Fruit fly (Drosophila melanogaster) whole organism, wandering third instar larva: ENCODE measurements around the gene CG7945.

Experiments
- Abd-B ChIP-seq: fragments of >200 bp; optimal IDR thresholded peaks from 2 replicates; lab custom pipeline; 2017; ENCODE audit warnings: missing biosample characterization, missing genetic modification characterization
- CG32264 ChIP-seq: fragments of 200-800 bp; sonication (Bioruptor generic); optimal IDR thresholded peaks from 2 replicates; lab custom pipeline; 2016; ENCODE audit warnings: missing biosample characterization, missing genetic modification characterization
- CG9705 ChIP-seq: fragments of 200-800 bp; sonication (Bioruptor generic); optimal IDR thresholded peaks from 2 replicates; lab custom pipeline; 2018; ENCODE audit warnings: missing biosample characterization, mild to moderate bottlenecking, missing genetic modification characterization
- CrebA ChIP-seq: fragments of 200-800 bp; sonication (Bioruptor generic); optimal IDR thresholded peaks from 2 replicates; lab custom pipeline; 2016; ENCODE audit warnings: missing biosample characterization, mild to moderate bottlenecking, missing genetic modification characterization, borderline replicate concordance
- Dfd ChIP-seq: fragments of >200 bp; optimal IDR thresholded peaks from 2 replicates; lab custom pipeline; 2017; ENCODE audit warnings: missing biosample characterization, missing genetic modification characterization
- Dif ChIP-seq: fragments of 200-275, 200-300 bp; sonication (Bioruptor generic); optimal IDR thresholded peaks from 2 replicates; lab custom pipeline; 2018; ENCODE audit warnings: missing biosample characterization, missing genetic modification characterization; ENCODE audit not compliant: partially characterized antibody
- GATAd ChIP-seq: sonication (Bioruptor generic); optimal IDR thresholded peaks from 2 replicates; lab custom pipeline; 2016; ENCODE audit warnings: missing biosample characterization, missing genetic modification characterization
- HLH106 ChIP-seq: fragments of 200-800 bp; optimal IDR thresholded peaks from 3 replicates; lab custom pipeline; 2019; ENCODE audit warnings: missing biosample characterization, mild to moderate bottlenecking, missing genetic modification characterization, moderate library complexity
- Hr78 ChIP-seq: fragments of >200 bp; optimal IDR thresholded peaks from 2 replicates; lab custom pipeline; 2017; ENCODE audit warnings: missing biosample characterization, missing genetic modification characterization
- Hr83 ChIP-seq: fragments of 200-300 bp; sonication (Bioruptor generic); optimal IDR thresholded peaks from 2 replicates; lab custom pipeline; 2016; ENCODE audit warnings: missing biosample characterization, mild to moderate bottlenecking, missing genetic modification characterization, moderate library complexity; ENCODE audit not compliant: poor library complexity, severe bottlenecking
- Jra ChIP-seq: sonication (Bioruptor generic); optimal IDR thresholded peaks from 2 replicates; lab custom pipeline; 2016; ENCODE audit warnings: missing biosample characterization, missing genetic modification characterization
- Myc ChIP-seq: fragments of >200 bp; optimal IDR thresholded peaks from 2 replicates; lab custom pipeline; 2017
- N ChIP-seq: fragments of >200 bp; optimal IDR thresholded peaks from 2 replicates; lab custom pipeline; 2018; ENCODE audit warnings: missing biosample characterization, missing external identifiers, missing genetic modification characterization
- OdsH ChIP-seq: fragments of 200-800 bp; sonication (Bioruptor generic); optimal IDR thresholded peaks from 2 replicates; lab custom pipeline; 2016; ENCODE audit warnings: missing biosample characterization, mild to moderate bottlenecking, missing genetic modification characterization
- Rel ChIP-seq, 2 experiments: fragments of 200-800 bp; sonication (Bioruptor generic) in 1 of 2; optimal IDR thresholded peaks; 2 replicates in 1 of 2; 3 replicates in 1 of 2; lab custom pipeline; 2016 to 2019; ENCODE audit warnings: mild to moderate bottlenecking in 2 of 2, missing biosample characterization in 2 of 2, missing genetic modification characterization in 2 of 2, moderate library complexity in 1 of 2
- Sp1 ChIP-seq: fragments of 200-800 bp; sonication (Bioruptor generic); optimal IDR thresholded peaks from 3 replicates; lab custom pipeline; 2019; ENCODE audit warnings: missing biosample characterization, mild to moderate bottlenecking, missing genetic modification characterization, moderate library complexity
- dsf ChIP-seq: sonication (Bioruptor generic); optimal IDR thresholded peaks from 2 replicates; lab custom pipeline; 2016; ENCODE audit warnings: missing biosample characterization, missing genetic modification characterization, borderline replicate concordance
- ey ChIP-seq: fragments of 200-800 bp; sonication (Bioruptor generic); optimal IDR thresholded peaks from 2 replicates; lab custom pipeline; 2016; ENCODE audit warnings: missing biosample characterization, missing genetic modification characterization
- fru ChIP-seq: fragments of 200-800 bp; sonication (Bioruptor generic); optimal IDR thresholded peaks from 3 replicates; lab custom pipeline; 2016; ENCODE audit warnings: missing biosample characterization, mild to moderate bottlenecking, missing genetic modification characterization
- h ChIP-seq: fragments of 200-800 bp; sonication (Bioruptor generic); optimal IDR thresholded peaks from 3 replicates; lab custom pipeline; 2016; ENCODE audit warnings: missing biosample characterization, mild to moderate bottlenecking, missing genetic modification characterization
- jim ChIP-seq: fragments of 175-275, 200-325 bp; sonication (Bioruptor generic); optimal IDR thresholded peaks from 2 replicates; lab custom pipeline; 2016; ENCODE audit warnings: missing biosample characterization, mild to moderate bottlenecking, missing genetic modification characterization
- lola ChIP-seq: fragments of >200 bp; optimal IDR thresholded peaks from 2 replicates; lab custom pipeline; 2017; ENCODE audit warnings: missing biosample characterization, missing genetic modification characterization
- pan ChIP-seq: fragments of >200 bp; optimal IDR thresholded peaks from 2 replicates; lab custom pipeline; 2017
- psq ChIP-seq: fragments of 200-800 bp; sonication (Bioruptor generic); optimal IDR thresholded peaks from 3 replicates; lab custom pipeline; 2017; ENCODE audit warnings: missing biosample characterization, mild to moderate bottlenecking, missing genetic modification characterization, moderate library complexity
- sage ChIP-seq: fragments of 200-800 bp; sonication (Bioruptor generic); optimal IDR thresholded peaks from 2 replicates; lab custom pipeline; 2016; ENCODE audit warnings: missing biosample characterization, mild to moderate bottlenecking, missing genetic modification characterization
- tai ChIP-seq: sonication (Bioruptor generic); optimal IDR thresholded peaks from 2 replicates; lab custom pipeline; 2016; ENCODE audit warnings: missing biosample characterization, missing genetic modification characterization
- usp ChIP-seq: fragments of >200 bp; optimal IDR thresholded peaks from 2 replicates; lab custom pipeline; 2017; ENCODE audit warnings: missing biosample characterization, missing genetic modification characterization

Gene CG7945

dm6 chr3L:15520320-15520719 lies 3.6 kb downstream of the CG7945 start, which contains the start of gene yellow-k:
Gene yellow-k, plus strand, starts transcription at chr3L:15520620.
- no peak for TF ChIP-seq OdsH
- no peak for TF ChIP-seq Hr83 (GFP tag; lab: Kevin White, UChicago)
- no peak for TF ChIP-seq lola (GFP tag; lab: Kevin White, UChicago)
- no peak for TF ChIP-seq sage (GFP tag; lab: Kevin White, UChicago)
- no peak for TF ChIP-seq dsf (GFP tag; lab: Kevin White, UChicago)
- no peak for TF ChIP-seq ey (GFP tag; lab: Kevin White, UChicago)
- no peak for TF ChIP-seq usp (GFP tag; lab: Kevin White, UChicago)
- no peak for TF ChIP-seq Myc
- TF ChIP-seq CrebA (GFP tag; lab: Kevin White, UChicago), result no peak
- TF ChIP-seq fru, result no peak
- TF ChIP-seq Hr78 (GFP tag; lab: Kevin White, UChicago), result no peak
- TF ChIP-seq jim, result no peak
- no peak for TF ChIP-seq Rel (GFP tag; optimal IDR thresholded peaks at IDR 0.05; lab: Kevin White, UChicago)
- TF ChIP-seq Rel (tag; optimal IDR thresholded peaks at IDR 0.05; lab: Kevin White, UChicago), result no peak
- TF ChIP-seq GATAd (GFP tag; lab: Kevin White, UChicago), result no peak
- TF ChIP-seq h, result no peak
- no peak for TF ChIP-seq Sp1 (GFP tag; lab: Kevin White, UChicago)

- TF ChIP-seq Rel (GFP tag; optimal IDR thresholded peaks at IDR 0.05; lab: Kevin White, UChicago) (no peak), Rel (tag; optimal IDR thresholded peaks at IDR 0.05; lab: Kevin White, UChicago) (peak; percentile 98), psq (no peak), Myc (no peak)
Measured at dm6 chr3L:15519920-15520319, 4.0 kb downstream of the CG7945 start.

DNA sequence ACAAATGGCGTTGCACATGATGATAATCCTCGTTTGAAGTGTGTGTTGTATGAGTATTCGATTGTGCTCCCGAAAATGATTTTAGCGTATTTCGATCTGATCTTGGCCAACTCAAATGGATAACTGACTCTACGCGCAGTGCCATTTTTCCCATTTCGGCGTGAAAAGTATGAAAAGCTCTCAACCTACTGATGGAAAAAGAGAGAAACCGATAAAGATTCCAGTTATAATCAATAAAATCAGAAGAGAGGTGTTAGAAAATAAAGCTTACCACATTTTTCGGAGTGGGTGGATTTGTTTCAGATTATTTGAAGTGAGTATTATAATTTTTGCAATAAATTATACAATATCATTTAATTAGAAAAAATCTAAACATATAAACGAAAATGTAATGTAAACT lies 4.4 kb downstream of the CG7945 start, which contains the start of gene mex1:
Gene mex1, minus strand, starts transcription at position 101 of the 400 bp plus-strand sequence.
- TF ChIP-seq tai (GFP tag; lab: Kevin White, UChicago), result no peak

- TF ChIP-seq Rel (GFP tag; optimal IDR thresholded peaks at IDR 0.05; lab: Kevin White, UChicago) (no peak), Rel (tag; optimal IDR thresholded peaks at IDR 0.05; lab: Kevin White, UChicago) (peak; percentile 45), Jra (GFP tag; lab: Kevin White, UChicago) (no peak), pan (lab: Kevin White, UChicago) (no peak)
Measured at dm6 chr3L:15518344-15518743, 5.6 kb downstream of the CG7945 start.

dm6 chr3L:15517508-15517907 lies 6.4 kb downstream of the CG7945 start:
- no peak for TF ChIP-seq Rel (GFP tag; optimal IDR thresholded peaks at IDR 0.05; lab: Kevin White, UChicago)
- TF ChIP-seq Rel (tag; optimal IDR thresholded peaks at IDR 0.05; lab: Kevin White, UChicago), result peak; percentile 28
- TF ChIP-seq CG9705 (GFP tag; lab: Kevin White, UChicago), result no peak
- no peak for TF ChIP-seq Abd-B (GFP tag; lab: Kevin White, UChicago)
- TF ChIP-seq Sp1 (GFP tag; lab: Kevin White, UChicago), result no peak
- no peak for TF ChIP-seq OdsH

- TF ChIP-seq GATAd (GFP tag; lab: Kevin White, UChicago), result no peak
- TF ChIP-seq lola (GFP tag; lab: Kevin White, UChicago), result no peak
- no peak for TF ChIP-seq Hr83 (GFP tag; lab: Kevin White, UChicago)
- no peak for TF ChIP-seq CG32264 (GFP tag; lab: Kevin White, UChicago)
- no peak for TF ChIP-seq Dif (GFP tag; lab: Kevin White, UChicago)
- no peak for TF ChIP-seq HLH106
- no peak for TF ChIP-seq Sp1 (GFP tag; lab: Kevin White, UChicago)
- no peak for TF ChIP-seq dsf (GFP tag; lab: Kevin White, UChicago)
- no peak for TF ChIP-seq Dfd
- no peak for TF ChIP-seq sage (GFP tag; lab: Kevin White, UChicago)
Measured at dm6 chr3L:15516956-15517355, 7.0 kb downstream of the CG7945 start, which contains the start of gene CG13454. Gene CG13454, minus strand, starts transcription at chr3L:15517056.

- no peak for TF ChIP-seq lola (GFP tag; lab: Kevin White, UChicago)
- TF ChIP-seq Myc, result peak; percentile 75
- peak; percentile 88 for TF ChIP-seq N
Measured at dm6 chr3L:15516440-15516839, 7.5 kb downstream of the CG7945 start.
